Worm (Caenorhabditis elegans) whole organism, L1 larva: ENCODE measurements around the gene srd-18.

Source experiments
- C04F5.9 ChIP-seq: sonication (generic microtip); optimal IDR thresholded peaks from 2 replicates; lab custom pipeline; 2016; ENCODE audit warnings: missing genetic modification characterization, missing compliant biosample characterization
- F16B12.6 ChIP-seq: fragments of 150-350 bp; optimal IDR thresholded peaks from 2 replicates; lab custom pipeline; 2014; ENCODE audit warnings: missing biosample characterization, missing genetic modification characterization
- aly-2 ChIP-seq: fragments of 150-350 bp; optimal IDR thresholded peaks from 2 replicates; lab custom pipeline; 2014; ENCODE audit warnings: missing biosample characterization, missing genetic modification characterization
- ama-1 ChIP-seq: fragments of 150-350 bp; optimal IDR thresholded peaks from 2 replicates; lab custom pipeline; 2014
- blmp-1 ChIP-seq: fragments of 150-350 bp; optimal IDR thresholded peaks from 2 replicates; lab custom pipeline; 2014; ENCODE audit warnings: missing biosample characterization, missing genetic modification characterization
- ceh-8 ChIP-seq: fragments of 200-800 bp; sonication (Bioruptor generic); optimal IDR thresholded peaks from 2 replicates; lab custom pipeline; 2018; ENCODE audit warnings: mild to moderate bottlenecking, missing genetic modification characterization, moderate library complexity, missing compliant biosample characterization
- ceh-82 ChIP-seq, 3 experiments: fragments of 150-350 bp in 1 of 3; sonication (generic microtip) in 2 of 3; optimal IDR thresholded peaks; 2 replicates each; lab custom pipeline; 2014 to 2017; ENCODE audit warnings: missing biosample characterization in 3 of 3, missing genetic modification characterization in 3 of 3
- ceh-90 ChIP-seq: sonication (generic microtip); optimal IDR thresholded peaks from 2 replicates; lab custom pipeline; 2016; ENCODE audit warnings: missing genetic modification characterization, missing compliant biosample characterization
- ces-1 ChIP-seq: fragments of 150-350 bp; optimal IDR thresholded peaks from 2 replicates; lab custom pipeline; 2014; ENCODE audit warnings: missing biosample characterization, missing genetic modification reagents, missing genetic modification characterization
- dpl-1 ChIP-seq, 3 experiments: fragments of 150-350 bp in 2 of 3; sonication (generic microtip) in 1 of 3; optimal IDR thresholded peaks; 2 replicates each; lab custom pipeline; 2014 to 2017; ENCODE audit warnings: missing biosample characterization in 3 of 3, missing genetic modification characterization in 3 of 3, missing genetic modification reagents in 3 of 3
- efl-1 ChIP-seq, 4 experiments: fragments of 150-350 bp; optimal IDR thresholded peaks in 3 of 4; peaks in 1 of 4; 1 replicate in 1 of 4; 2 replicates in 3 of 4; lab custom pipeline; 2014; ENCODE audit warnings: missing biosample characterization in 2 of 4, missing genetic modification characterization in 2 of 4, missing genetic modification reagents in 2 of 4
- egl-27 ChIP-seq, 2 experiments: fragments of 150-350 bp in 1 of 2; sonication (generic microtip); optimal IDR thresholded peaks; 3 replicates each; lab custom pipeline; 2017 to 2018; ENCODE audit warnings: missing biosample characterization in 2 of 2, missing genetic modification characterization in 2 of 2, missing genetic modification reagents in 2 of 2
- fkh-4 ChIP-seq: sonication (generic microtip); optimal IDR thresholded peaks from 2 replicates; lab custom pipeline; 2016; ENCODE audit warnings: missing compliant biosample characterization, missing genetic modification characterization, borderline replicate concordance
- hlh-17 ChIP-seq: fragments of 200-800 bp; sonication (Bioruptor generic); optimal IDR thresholded peaks from 2 replicates; lab custom pipeline; 2018; ENCODE audit warnings: missing genetic modification characterization, mild to moderate bottlenecking, missing compliant biosample characterization, moderate library complexity, borderline replicate concordance
- hlh-4 ChIP-seq: sonication (generic microtip); optimal IDR thresholded peaks from 2 replicates; lab custom pipeline; 2016; ENCODE audit warnings: mild to moderate bottlenecking, missing genetic modification characterization, missing compliant biosample characterization
- hpl-2 ChIP-seq: fragments of 150-350 bp; optimal IDR thresholded peaks from 2 replicates; lab custom pipeline; 2014; ENCODE audit warnings: missing biosample characterization, missing genetic modification reagents, missing genetic modification characterization
- jun-1 ChIP-seq: fragments of 150-350 bp; optimal IDR thresholded peaks from 2 replicates; lab custom pipeline; 2014; ENCODE audit warnings: missing biosample characterization, missing genetic modification reagents, missing genetic modification characterization
- lin-14 ChIP-seq: fragments of 200-800 bp; sonication (Bioruptor generic); optimal IDR thresholded peaks from 2 replicates; lab custom pipeline; 2018; ENCODE audit warnings: mild to moderate bottlenecking, missing genetic modification characterization, moderate library complexity, missing compliant biosample characterization
- lin-15B ChIP-seq: fragments of 150-350 bp; sonication (generic microtip); optimal IDR thresholded peaks from 3 replicates; lab custom pipeline; 2014; ENCODE audit warnings: missing biosample characterization, missing genetic modification characterization
- lin-35 ChIP-seq, 2 experiments: fragments of 150-350 bp; optimal IDR thresholded peaks; 2 replicates each; lab custom pipeline; 2014; ENCODE audit warnings: missing biosample characterization in 2 of 2, missing genetic modification characterization in 2 of 2, missing genetic modification reagents in 2 of 2
- lir-3 ChIP-seq: sonication (generic microtip); optimal IDR thresholded peaks from 2 replicates; lab custom pipeline; 2016; ENCODE audit warnings: mild to moderate bottlenecking, missing genetic modification characterization, moderate library complexity, missing compliant biosample characterization; ENCODE audit not compliant: poor library complexity
- lsy-2 ChIP-seq, 2 experiments: fragments of 150-350 bp; optimal IDR thresholded peaks; 2 replicates each; lab custom pipeline; 2014; ENCODE audit warnings: missing biosample characterization in 2 of 2, missing genetic modification characterization in 2 of 2
- mdl-1 ChIP-seq, 2 experiments: fragments of 150-350 bp; optimal IDR thresholded peaks; 2 replicates each; lab custom pipeline; 2014 to 2017; ENCODE audit warnings: missing biosample characterization in 2 of 2, missing genetic modification characterization in 2 of 2, inconsistent platforms in 1 of 2
- mep-1 ChIP-seq: fragments of 150-350 bp; optimal IDR thresholded peaks from 2 replicates; lab custom pipeline; 2014; ENCODE audit warnings: missing biosample characterization, missing genetic modification characterization
- nhr-11 ChIP-seq: fragments of 150-350 bp; optimal IDR thresholded peaks from 2 replicates; lab custom pipeline; 2014; ENCODE audit warnings: missing biosample characterization, missing genetic modification characterization
- nhr-12 ChIP-seq: sonication (generic microtip); optimal IDR thresholded peaks from 2 replicates; lab custom pipeline; 2017; ENCODE audit warnings: missing biosample characterization, missing genetic modification characterization
- nhr-47 ChIP-seq: sonication (generic microtip); optimal IDR thresholded peaks from 2 replicates; lab custom pipeline; 2016; ENCODE audit warnings: mild to moderate bottlenecking, missing genetic modification characterization, moderate library complexity, missing compliant biosample characterization
- nhr-71 ChIP-seq: sonication (generic microtip); optimal IDR thresholded peaks from 2 replicates; lab custom pipeline; 2016; ENCODE audit warnings: mild to moderate bottlenecking, missing genetic modification characterization, moderate library complexity, missing compliant biosample characterization
- nhr-76 ChIP-seq: sonication (generic microtip); optimal IDR thresholded peaks from 2 replicates; lab custom pipeline; 2017; ENCODE audit warnings: missing biosample characterization, missing genetic modification characterization
- nhr-84 ChIP-seq: sonication (generic microtip); optimal IDR thresholded peaks from 2 replicates; lab custom pipeline; 2017; ENCODE audit warnings: missing biosample characterization, missing genetic modification characterization
- nhr-85 ChIP-seq: sonication (generic microtip); peaks from one replicate; lab custom pipeline; 2016; ENCODE audit warnings: missing genetic modification characterization, inconsistent platforms, missing compliant biosample characterization
- pag-3 ChIP-seq: sonication (generic microtip); optimal IDR thresholded peaks from 2 replicates; lab custom pipeline; 2017; ENCODE audit warnings: missing genetic modification characterization, mild to moderate bottlenecking, missing compliant biosample characterization, antibody characterized with exemption, borderline replicate concordance; ENCODE audit not compliant: insufficient read depth
- rnt-1 ChIP-seq: sonication (generic microtip); optimal IDR thresholded peaks from 2 replicates; lab custom pipeline; 2016; ENCODE audit warnings: mild to moderate bottlenecking, missing genetic modification characterization, moderate library complexity, missing compliant biosample characterization
- skn-1 ChIP-seq: fragments of 150-350 bp; optimal IDR thresholded peaks from 2 replicates; lab custom pipeline; 2014; ENCODE audit warnings: missing biosample characterization, missing genetic modification characterization
- snu-23 ChIP-seq: sonication (generic microtip); optimal IDR thresholded peaks from 2 replicates; lab custom pipeline; 2016; ENCODE audit warnings: missing genetic modification characterization, missing compliant biosample characterization
- tlp-1 ChIP-seq: fragments of 150-350 bp; optimal IDR thresholded peaks from 2 replicates; lab custom pipeline; 2014; ENCODE audit warnings: missing biosample characterization, missing genetic modification characterization
- unc-130 ChIP-seq: fragments of 150-350 bp; optimal IDR thresholded peaks from 2 replicates; lab custom pipeline; 2017; ENCODE audit warnings: missing biosample characterization, missing genetic modification characterization, inconsistent platforms
- unc-30 ChIP-seq: sonication (generic microtip); optimal IDR thresholded peaks from 2 replicates; lab custom pipeline; 2017; ENCODE audit warnings: missing biosample characterization, missing genetic modification characterization
- unc-98 ChIP-seq: fragments of 200-800 bp; sonication (Bioruptor generic); IDR thresholded peaks from 2 replicates; pipeline ENCODE4 v1.3.6; 2022; ENCODE audit warnings: missing genetic modification characterization, missing compliant biosample characterization
- vab-15 ChIP-seq: sonication (generic microtip); optimal IDR thresholded peaks from 2 replicates; lab custom pipeline; 2017; ENCODE audit warnings: missing genotype, mild to moderate bottlenecking, missing genetic modification characterization, missing compliant biosample characterization
- xbp-1 ChIP-seq: sonication (generic microtip); optimal IDR thresholded peaks from 2 replicates; lab custom pipeline; 2016; ENCODE audit warnings: missing genetic modification characterization, missing compliant biosample characterization
- zip-4 ChIP-seq: fragments of 200-800 bp; sonication (Bioruptor generic); optimal IDR thresholded peaks from 2 replicates; lab custom pipeline; 2018; ENCODE audit warnings: mild to moderate bottlenecking, missing genetic modification characterization, moderate library complexity, missing compliant biosample characterization
- ztf-11 ChIP-seq, 2 experiments: sonication (generic microtip); optimal IDR thresholded peaks; 2 replicates each; lab custom pipeline; 2016 to 2017; ENCODE audit warnings: missing genetic modification characterization in 2 of 2, missing biosample characterization in 1 of 2, missing compliant biosample characterization in 1 of 2

Gene srd-18

DNA sequence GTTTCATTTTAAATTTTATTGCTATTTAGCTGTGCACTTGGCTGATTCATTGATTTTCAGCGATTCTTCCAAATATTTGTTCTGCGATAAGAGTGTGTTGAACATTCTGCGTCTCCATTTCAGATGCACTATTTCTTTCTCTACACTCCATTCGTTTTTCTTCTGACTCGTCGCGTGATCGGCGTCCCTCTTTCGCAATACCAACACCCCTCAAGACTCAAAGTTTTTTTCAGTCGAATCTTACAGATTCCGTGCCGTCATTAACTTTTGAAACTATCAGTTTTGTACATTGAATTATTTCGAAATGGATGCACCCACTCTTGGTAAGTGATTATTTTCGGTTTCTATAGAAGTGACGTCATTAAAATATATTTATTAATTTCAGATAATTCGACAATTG is 36.3 kb upstream of the srd-18 start, which contains the start of gene frm-10 (continued):
- TF ChIP-seq jun-1 (tag; lab: Kevin White, UChicago) (peak; percentile 34), lin-15B (tag; lab: Kevin White, UChicago) (no peak), hlh-4 (no peak), ceh-82 (tag; optimal IDR thresholded peaks at IDR 0.05; lab: Kevin White, UChicago) (peak; percentile 47 to 63 (median 58)), unc-98 (GFP tag; lab: Robert Waterston, UW) (no peak), lin-14 (GFP tag; lab: Kevin White, UChicago) (peak; percentile 88), nhr-47 (tag; lab: Kevin White, UChicago) (peak; percentile 65), unc-130 (tag; lab: Kevin White, UChicago) (no peak), nhr-12 (tag; lab: Kevin White, UChicago) (no peak), nhr-85 (peak; percentile 70), nhr-84 (tag; lab: Kevin White, UChicago) (no peak), aly-2 (tag; lab: Kevin White, UChicago) (no peak), pag-3 (tag; lab: Kevin White, UChicago) (no peak), ceh-8 (GFP tag; lab: Kevin White, UChicago) (no peak), ceh-90 (tag; lab: Kevin White, UChicago) (no peak), snu-23 (peak; percentile 75), skn-1 (peak; percentile 79), nhr-76 (no peak), nhr-71 (tag; lab: Kevin White, UChicago) (peak; percentile 83), ces-1 (GFP tag; lab: Kevin White, UChicago) (no peak), xbp-1 (peak; percentile 30), mdl-1 (tag; optimal IDR thresholded peaks at IDR 0.05; lab: Kevin White, UChicago) (peak in 1 of 2 experiments; percentile 84), unc-30 (tag; lab: Kevin White, UChicago) (no peak), tlp-1 (tag; lab: Kevin White, UChicago) (no peak), egl-27 (tag; optimal IDR thresholded peaks at IDR 0.05; lab: Kevin White, UChicago) (no peak), lir-3 (tag; lab: Kevin White, UChicago) (peak; percentile 30), vab-15 (tag; lab: Kevin White, UChicago) (no peak), hlh-17 (GFP tag; lab: Kevin White, UChicago) (no peak), nhr-11 (tag; lab: Kevin White, UChicago) (no peak), mep-1 (tag; lab: Kevin White, UChicago) (peak; percentile 54), fkh-4 (tag; lab: Kevin White, UChicago) (no peak), ztf-11 (tag; optimal IDR thresholded peaks at IDR 0.05; lab: Kevin White, UChicago) (no peak), hpl-2 (GFP tag; lab: Kevin White, UChicago) (peak; percentile 56)

ce11 chrV:13459323-13459722 is 32.7 kb upstream of the srd-18 start, which contains the start of gene bath-39:
Gene bath-39, plus strand, starts transcription at chrV:13459459.
- peak; percentile 81 for TF ChIP-seq F16B12.6 (tag; lab: Kevin White, UChicago)
- TF ChIP-seq ama-1 (lab: Kevin White, UChicago) = no peak
- TF ChIP-seq snu-23 = peak; percentile 28
- TF ChIP-seq blmp-1 = peak; percentile 22
- peak; percentile 1 for TF ChIP-seq lin-15B (tag; lab: Kevin White, UChicago)
- TF ChIP-seq dpl-1 (GFP tag; optimal IDR thresholded peaks at IDR 0.05; lab: Kevin White, UChicago) = peak in 2 of 3 experiments; percentile 19 to 48
- TF ChIP-seq efl-1 (optimal IDR thresholded peaks at IDR 0.05; lab: Kevin White, UChicago) = peak in 1 of 2 experiments; percentile 28
- TF ChIP-seq efl-1 (GFP tag; optimal IDR thresholded peaks at IDR 0.05 in 1 of 2; lab: Kevin White, UChicago) = peak; percentile 19 to 84
- peak; percentile 32 for TF ChIP-seq rnt-1 (tag; lab: Kevin White, UChicago)
- TF ChIP-seq lin-35 (GFP tag; optimal IDR thresholded peaks at IDR 0.05; lab: Kevin White, UChicago) = peak; percentile 18 to 35
- TF ChIP-seq C04F5.9 (tag; lab: Kevin White, UChicago) = no peak
- no peak for TF ChIP-seq nhr-84 (tag; lab: Kevin White, UChicago)
- peak in 1 of 2 experiments; percentile 40 for TF ChIP-seq lsy-2 (tag; optimal IDR thresholded peaks at IDR 0.05; lab: Kevin White, UChicago)
- TF ChIP-seq zip-4 (GFP tag; lab: Kevin White, UChicago) = no peak
